Fruit fly (Drosophila melanogaster) whole organism: ENCODE measurements around the gene spi.

Experiments
- Dll ChIP-seq: fragments of >200 bp; optimal IDR thresholded peaks from 2 replicates; lab custom pipeline; 2017
- psq ChIP-seq: fragments of >200 bp; optimal IDR thresholded peaks from 2 replicates; lab custom pipeline; 2017

DNA sequence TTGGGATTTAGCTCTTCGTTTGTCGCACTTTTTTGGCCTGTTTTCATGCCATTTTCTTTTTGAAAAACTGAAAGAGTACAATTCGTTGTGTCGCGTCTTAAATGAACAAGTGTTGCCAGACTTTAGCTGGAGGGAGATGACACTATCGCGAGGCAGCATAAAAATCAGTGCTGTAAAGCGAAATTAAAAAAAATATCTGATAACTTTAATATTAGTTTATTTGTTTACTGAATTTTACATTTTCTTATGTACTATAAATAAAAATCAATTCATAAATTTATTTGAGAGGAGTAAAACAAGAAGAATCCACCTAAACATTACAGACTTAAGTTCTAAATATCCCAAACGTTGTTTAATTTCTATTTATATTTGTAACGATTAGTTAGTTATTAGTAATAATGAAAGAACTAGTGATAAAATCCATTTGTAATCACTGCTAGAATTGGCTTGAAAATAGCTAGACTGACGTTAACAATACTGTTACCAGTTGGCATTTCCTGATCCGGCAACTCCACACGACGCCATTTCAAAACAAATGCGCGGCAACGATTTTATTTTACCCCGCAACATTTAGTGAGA is at the start of gene spi, which contains the start of gene msb1l:
- no peak for TF ChIP-seq psq (lab: Kevin White, UChicago)
- TF ChIP-seq Dll (lab: Kevin White, UChicago) = no peak
